Worm (Caenorhabditis elegans) whole organism, L4 larva: ENCODE measurements around the gene F43C11.1.

ENCODE experiments used
- ceh-82 ChIP-seq: sonication (generic microtip); optimal IDR thresholded peaks from 2 replicates; lab custom pipeline; 2017; ENCODE audit warnings: missing biosample characterization, missing genetic modification characterization
- dpl-1 ChIP-seq: fragments of 150-350 bp; optimal IDR thresholded peaks from 2 replicates; lab custom pipeline; 2014; ENCODE audit warnings: missing biosample characterization, missing genetic modification reagents, missing genetic modification characterization
- lir-3 ChIP-seq: sonication (generic microtip); optimal IDR thresholded peaks from 2 replicates; lab custom pipeline; 2016; ENCODE audit warnings: mild to moderate bottlenecking, missing genetic modification characterization, missing compliant biosample characterization
- mep-1 ChIP-seq: fragments of 150-350 bp; sonication (generic microtip); optimal IDR thresholded peaks from 3 replicates; lab custom pipeline; 2014; ENCODE audit warnings: missing biosample characterization, missing genetic modification characterization
- nhr-111 ChIP-seq: fragments of 200-800 bp; sonication (Bioruptor generic); optimal IDR thresholded peaks from 2 replicates; lab custom pipeline; 2018; ENCODE audit warnings: mild to moderate bottlenecking, missing genetic modification characterization, missing compliant biosample characterization
- unc-62 ChIP-seq, 3 experiments: fragments of 150-350 bp in 1 of 3; sonication (generic microtip); optimal IDR thresholded peaks in 2 of 3; peaks in 1 of 3; 1 replicate in 1 of 3; 2 replicates in 2 of 3; lab custom pipeline; 2014 to 2017; ENCODE audit warnings: missing biosample characterization in 3 of 3, missing genetic modification characterization in 3 of 3, missing genetic modification reagents in 3 of 3, missing genotype in 1 of 3
- zag-1 ChIP-seq: fragments of 150-350 bp; optimal IDR thresholded peaks from 2 replicates; lab custom pipeline; 2014; ENCODE audit warnings: missing biosample characterization, missing genetic modification characterization

DNA sequence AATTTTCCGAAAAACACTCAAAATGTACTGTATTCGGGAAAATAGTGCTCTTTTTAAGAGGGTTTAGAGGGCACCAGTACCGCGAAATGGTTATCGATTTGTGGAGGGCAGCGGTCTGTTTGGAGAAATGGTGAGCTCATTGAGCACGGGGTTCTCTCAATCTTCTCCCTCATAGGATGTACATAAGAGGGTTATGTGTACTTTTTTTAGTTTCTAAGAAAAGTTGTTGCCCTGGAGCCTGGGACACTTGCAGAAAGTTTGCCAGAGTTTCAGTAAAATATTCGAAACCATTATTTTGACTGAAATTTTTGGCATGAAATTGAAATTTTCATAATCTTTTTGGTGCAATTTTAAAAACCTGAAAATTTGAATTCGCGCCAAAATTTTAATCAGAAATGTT is 4.3 kb upstream of the F43C11.1 start, which contains the start of gene F43C11.10:
- TF ChIP-seq mep-1: no peak
- TF ChIP-seq unc-62 (GFP tag; optimal IDR thresholded peaks at IDR 0.05 in 1 of 2; lab: Kevin White, UChicago): no peak
- TF ChIP-seq unc-62 (tag; optimal IDR thresholded peaks at IDR 0.05; lab: Kevin White, UChicago): no peak
- TF ChIP-seq lir-3: no peak
- no peak for TF ChIP-seq dpl-1 (GFP tag; lab: Kevin White, UChicago)
- no peak for TF ChIP-seq zag-1 (tag; lab: Kevin White, UChicago)
- TF ChIP-seq ceh-82 (tag; lab: Kevin White, UChicago): no peak
- no peak for TF ChIP-seq nhr-111
